Fruit fly (Drosophila melanogaster) whole organism, embryonic: ENCODE measurements around the gene salm.

ENCODE experiments used
- CG10147 ChIP-seq: fragments of 200-800 bp; sonication (Bioruptor generic); optimal IDR thresholded peaks from 2 replicates; lab custom pipeline; 2019; ENCODE audit warnings: missing biosample characterization, mild to moderate bottlenecking, missing genetic modification characterization, moderate library complexity
- CG10274 ChIP-seq: fragments of 200-800 bp; sonication (Bioruptor generic); optimal IDR thresholded peaks from 3 replicates; lab custom pipeline; 2017; ENCODE audit warnings: missing biosample characterization, mild to moderate bottlenecking, missing genetic modification characterization
- CG10321 ChIP-seq: fragments of 200-800 bp; sonication (Bioruptor generic); IDR thresholded peaks from 2 replicates; pipeline ENCODE4 v1.3.6; 2022; ENCODE audit warnings: missing biosample characterization, missing genetic modification characterization
- CG10654 ChIP-seq: fragments of 200-800 bp; sonication (Bioruptor generic); optimal IDR thresholded peaks from 2 replicates; lab custom pipeline; 2016; ENCODE audit warnings: missing biosample characterization, missing genetic modification characterization
- CG12071 ChIP-seq: fragments of 200-800 bp; sonication (Bioruptor generic); optimal IDR thresholded peaks from 3 replicates; lab custom pipeline; 2018; ENCODE audit warnings: missing biosample characterization, mild to moderate bottlenecking, missing genetic modification characterization
- CG14860 ChIP-seq: fragments of 200-800 bp; sonication (Bioruptor generic); IDR thresholded peaks from 3 replicates; pipeline ENCODE4 v1.3.6; 2022; ENCODE audit warnings: missing biosample characterization, missing genetic modification characterization; ENCODE audit not compliant: partially characterized antibody
- CG15073 ChIP-seq: fragments of 200-800 bp; sonication (Bioruptor generic); optimal IDR thresholded peaks from 2 replicates; lab custom pipeline; 2016; ENCODE audit warnings: missing biosample characterization, missing genetic modification characterization
- CG17328 ChIP-seq: fragments of 200-800 bp; sonication (Bioruptor generic); IDR thresholded peaks from 2 replicates; pipeline ENCODE4 v1.3.6; 2022; ENCODE audit warnings: missing biosample characterization, missing genetic modification characterization
- CG2120 ChIP-seq: fragments of 200-800 bp; sonication (Bioruptor generic); optimal IDR thresholded peaks from 3 replicates; lab custom pipeline; 2016; ENCODE audit warnings: missing biosample characterization, missing genetic modification characterization
- CG2199 ChIP-seq: fragments of 200-800 bp; sonication (Bioruptor generic); IDR thresholded peaks from 3 replicates; pipeline ENCODE4 v1.3.6; 2022; ENCODE audit warnings: missing biosample characterization, missing genetic modification characterization
- CG2889 ChIP-seq: fragments of 200-800 bp; sonication (Bioruptor generic); IDR thresholded peaks from 3 replicates; pipeline ENCODE4 v1.3.6; 2022; ENCODE audit warnings: missing biosample characterization, missing genetic modification characterization
- CG30020 ChIP-seq: fragments of 200-800 bp; optimal IDR thresholded peaks from 2 replicates; lab custom pipeline; 2019; ENCODE audit warnings: missing biosample characterization, mild to moderate bottlenecking, missing genetic modification characterization, moderate library complexity
- CG31224 ChIP-seq: fragments of 200-800 bp; sonication (Bioruptor generic); IDR thresholded peaks from 2 replicates; pipeline ENCODE4 v1.3.6; 2022; ENCODE audit warnings: missing biosample characterization, missing genetic modification characterization
- CG31388 ChIP-seq: fragments of 200-800 bp; sonication (Bioruptor generic); optimal IDR thresholded peaks from 2 replicates; lab custom pipeline; 2016; ENCODE audit warnings: missing biosample characterization, missing genetic modification characterization
- CG32532 ChIP-seq: fragments of 200-800 bp; sonication (Bioruptor generic); IDR thresholded peaks from 2 replicates; pipeline ENCODE4 v1.3.6; 2022; ENCODE audit warnings: missing biosample characterization, missing genetic modification characterization
- CG4328 ChIP-seq: fragments of 200-800 bp; sonication (Bioruptor generic); optimal IDR thresholded peaks from 3 replicates; lab custom pipeline; 2017; ENCODE audit warnings: missing biosample characterization, missing genetic modification reagents, missing genetic modification characterization
- CG5180 ChIP-seq: fragments of 200-800 bp; sonication (Bioruptor generic); optimal IDR thresholded peaks from 3 replicates; lab custom pipeline; 2017; ENCODE audit warnings: missing biosample characterization, missing genetic modification characterization, mild to moderate bottlenecking, moderate library complexity, missing genetic modification reagents
- CG6272 ChIP-seq: fragments of 200-800 bp; sonication (Bioruptor generic); IDR thresholded peaks from 2 replicates; pipeline ENCODE4 v1.3.6; 2022; ENCODE audit warnings: missing biosample characterization, missing genetic modification characterization
- CG7786 ChIP-seq: fragments of 200-800 bp; sonication (Bioruptor generic); optimal IDR thresholded peaks from 2 replicates; lab custom pipeline; 2016; ENCODE audit warnings: missing biosample characterization, missing genetic modification characterization
- D19A ChIP-seq: fragments of 200-800 bp; optimal IDR thresholded peaks from 3 replicates; lab custom pipeline; 2019; ENCODE audit warnings: missing biosample characterization, mild to moderate bottlenecking, missing genetic modification characterization, moderate library complexity
- Deaf1 ChIP-seq: fragments of 200-800 bp; optimal IDR thresholded peaks from 3 replicates; lab custom pipeline; 2019; ENCODE audit warnings: missing biosample characterization, mild to moderate bottlenecking, missing genetic modification characterization, moderate library complexity
- Drgx ChIP-seq: fragments of 200-800 bp; sonication (Bioruptor generic); IDR thresholded peaks from 2 replicates; pipeline ENCODE4 v1.3.6; 2022; ENCODE audit warnings: missing biosample characterization, missing genetic modification characterization
- Hey ChIP-seq: fragments of 200-800 bp; sonication (Bioruptor generic); optimal IDR thresholded peaks from 3 replicates; lab custom pipeline; 2018; ENCODE audit warnings: missing biosample characterization, mild to moderate bottlenecking, missing genetic modification characterization
- Hsf ChIP-seq: fragments of 200-800 bp; sonication (Bioruptor generic); optimal IDR thresholded peaks from 3 replicates; lab custom pipeline; 2016; ENCODE audit warnings: missing biosample characterization, missing genetic modification characterization
- MBD-R2 ChIP-seq: fragments of 200-800 bp; sonication (Bioruptor generic); IDR thresholded peaks from 2 replicates; pipeline ENCODE4 v1.3.6; 2022; ENCODE audit warnings: missing biosample characterization, missing genetic modification characterization
- MESR4 ChIP-seq: fragments of 200-800 bp; sonication (Bioruptor generic); optimal IDR thresholded peaks from 2 replicates; lab custom pipeline; 2018; ENCODE audit warnings: missing biosample characterization, mild to moderate bottlenecking, missing genetic modification characterization, moderate library complexity
- Max ChIP-seq: fragments of 200-800 bp; sonication (Bioruptor generic); optimal IDR thresholded peaks from 2 replicates; lab custom pipeline; 2016; ENCODE audit warnings: missing biosample characterization, mild to moderate bottlenecking, missing genetic modification characterization
- NK7.1 ChIP-seq: fragments of 200-800 bp; sonication (Bioruptor generic); optimal IDR thresholded peaks from 3 replicates; lab custom pipeline; 2016; ENCODE audit warnings: missing biosample characterization, missing genetic modification characterization
- Neu2 ChIP-seq: fragments of 200-800 bp; sonication (Bioruptor generic); optimal IDR thresholded peaks from 3 replicates; lab custom pipeline; 2016; ENCODE audit warnings: missing biosample characterization, missing genetic modification characterization, borderline replicate concordance
- Oaz ChIP-seq: fragments of 200-800 bp; sonication (Bioruptor generic); IDR thresholded peaks from 2 replicates; pipeline ENCODE4 v1.3.6; 2022; ENCODE audit warnings: missing biosample characterization, missing genetic modification characterization
- abd-A ChIP-seq: fragments of 200-800 bp; sonication (Bioruptor generic); optimal IDR thresholded peaks from 3 replicates; lab custom pipeline; 2019; ENCODE audit warnings: missing biosample characterization, mild to moderate bottlenecking, missing genetic modification characterization, moderate library complexity
- bcd ChIP-seq: fragments of 200-800 bp; sonication (Bioruptor generic); optimal IDR thresholded peaks from 2 replicates; lab custom pipeline; 2017; ENCODE audit warnings: missing biosample characterization, mild to moderate bottlenecking, missing genetic modification characterization
- cato ChIP-seq: fragments of 200-800 bp; sonication (Bioruptor generic); optimal IDR thresholded peaks from 2 replicates; lab custom pipeline; 2016; ENCODE audit warnings: missing biosample characterization, missing genetic modification characterization, borderline replicate concordance
- chif ChIP-seq, 2 experiments: fragments of 200-800 bp; sonication (Bioruptor generic); optimal IDR thresholded peaks; 3 replicates each; lab custom pipeline; 2016; ENCODE audit warnings: missing biosample characterization in 2 of 2, missing genetic modification characterization in 2 of 2
- disco-r ChIP-seq: fragments of 200-800 bp; sonication (Bioruptor generic); optimal IDR thresholded peaks from 2 replicates; lab custom pipeline; 2016; ENCODE audit warnings: missing biosample characterization, missing genetic modification characterization
- gce ChIP-seq: fragments of 200-800 bp; sonication (Bioruptor generic); IDR thresholded peaks from 3 replicates; pipeline ENCODE4 v1.3.6; 2022; ENCODE audit warnings: missing biosample characterization, missing genetic modification characterization
- grau ChIP-seq: fragments of 200-800 bp; optimal IDR thresholded peaks from 3 replicates; lab custom pipeline; 2019; ENCODE audit warnings: missing biosample characterization, mild to moderate bottlenecking, missing genetic modification characterization, moderate library complexity
- gsb-n ChIP-seq: fragments of 200-800 bp; sonication (Bioruptor generic); optimal IDR thresholded peaks from 3 replicates; lab custom pipeline; 2018; ENCODE audit warnings: missing biosample characterization, mild to moderate bottlenecking, missing genetic modification characterization
- hkb ChIP-seq, 2 experiments: fragments of 200-800 bp in 1 of 2; fragments of >200 bp in 1 of 2; sonication (Bioruptor generic) in 1 of 2; IDR thresholded peaks in 1 of 2; optimal IDR thresholded peaks in 1 of 2; 2 replicates each; pipeline versions ENCODE4 v1.3.6 to Lab custom; 2017 to 2022; ENCODE audit warnings: missing biosample characterization in 1 of 2, missing genetic modification characterization in 1 of 2
- inv ChIP-seq: fragments of 200-800 bp; sonication (Bioruptor generic); IDR thresholded peaks from 2 replicates; pipeline ENCODE4 v1.3.6; 2022; ENCODE audit warnings: missing biosample characterization, missing genetic modification characterization; ENCODE audit not compliant: partially characterized antibody
- kni ChIP-seq: fragments of 200-800 bp; sonication (Bioruptor generic); optimal IDR thresholded peaks from 3 replicates; lab custom pipeline; 2017; ENCODE audit warnings: mild to moderate bottlenecking, missing biosample characterization, missing genetic modification reagents, missing genetic modification characterization
- mirr ChIP-seq: fragments of 200-800 bp; sonication (Bioruptor generic); optimal IDR thresholded peaks from 3 replicates; lab custom pipeline; 2018; ENCODE audit warnings: missing biosample characterization, mild to moderate bottlenecking, missing genetic modification characterization
- nerfin-1 ChIP-seq: fragments of 200-800 bp; sonication (Bioruptor generic); optimal IDR thresholded peaks from 3 replicates; lab custom pipeline; 2019; ENCODE audit warnings: missing biosample characterization, mild to moderate bottlenecking, missing genetic modification characterization, moderate library complexity
- oc ChIP-seq: fragments of 200-800 bp; sonication (Bioruptor generic); optimal IDR thresholded peaks from 2 replicates; lab custom pipeline; 2018; ENCODE audit warnings: missing biosample characterization, mild to moderate bottlenecking, missing genetic modification characterization, moderate library complexity
- pros ChIP-seq: fragments of 200-800 bp; sonication (Bioruptor generic); optimal IDR thresholded peaks from 3 replicates; lab custom pipeline; 2019; ENCODE audit warnings: missing biosample characterization, mild to moderate bottlenecking, missing genetic modification characterization, moderate library complexity
- sens ChIP-seq: fragments of 200-800 bp; sonication (Bioruptor generic); peaks from one replicate; lab custom pipeline; 2016; ENCODE audit warnings: missing biosample characterization, missing genetic modification characterization
- shn ChIP-seq: fragments of 200-800 bp; sonication (Bioruptor generic); optimal IDR thresholded peaks from 3 replicates; lab custom pipeline; 2016; ENCODE audit warnings: missing biosample characterization, missing genetic modification characterization
- slbo ChIP-seq: fragments of 200-800 bp; sonication (Bioruptor generic); IDR thresholded peaks from 2 replicates; pipeline ENCODE4 v1.3.6; 2022; ENCODE audit warnings: missing biosample characterization, missing genetic modification characterization
- wor ChIP-seq: fragments of 200-800 bp; sonication (Bioruptor generic); IDR thresholded peaks from 2 replicates; pipeline ENCODE4 v1.3.6; 2022; ENCODE audit warnings: missing biosample characterization, missing genetic modification characterization
- yki ChIP-seq: fragments of >200 bp; optimal IDR thresholded peaks from 3 replicates; lab custom pipeline; 2018
- z ChIP-seq: fragments of 200-800 bp; sonication (Bioruptor generic); IDR thresholded peaks from 3 replicates; pipeline ENCODE4 v1.3.6; 2022; ENCODE audit warnings: missing biosample characterization, missing genetic modification characterization

salm gene

DNA sequence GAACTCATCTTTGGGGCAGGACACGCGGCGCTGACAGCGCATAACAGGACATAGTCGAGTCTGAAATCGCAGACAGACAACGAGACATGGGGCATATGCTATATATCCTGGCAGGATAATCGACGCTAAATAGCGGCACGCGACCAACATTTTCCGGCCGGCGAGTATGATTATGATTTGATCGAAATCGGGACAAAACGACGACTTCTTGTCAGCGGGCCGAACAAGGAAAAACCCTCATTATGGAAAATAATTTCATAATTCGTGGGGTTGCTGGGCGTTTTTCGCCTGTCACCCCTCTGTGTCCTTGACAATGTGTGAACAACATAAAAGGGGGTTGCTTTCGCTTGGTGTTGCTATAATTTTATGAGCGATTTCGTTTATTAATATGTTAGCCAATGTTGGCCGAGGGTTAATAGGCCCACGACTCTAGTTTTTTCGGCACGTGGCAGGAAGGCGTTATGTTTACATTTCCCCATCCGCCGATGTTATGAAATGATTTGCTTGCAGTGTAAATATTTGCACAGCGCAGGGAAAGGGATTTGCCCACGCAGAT lies 11.3 kb upstream of the salm start:
- TF ChIP-seq Oaz (GFP tag; lab: Robert Waterston, UW) (no peak), gsb-n (peak; percentile 40), pros (GFP tag; lab: Kevin White, UChicago) (peak; percentile 60), gce (no peak), D19A (no peak), oc (tag; lab: Kevin White, UChicago) (peak; percentile 58), CG7786 (GFP tag; lab: Kevin White, UChicago) (no peak), hkb (optimal IDR thresholded peaks at IDR 0.05; lab: Kevin White, UChicago) (no peak), hkb (GFP tag; IDR thresholded peaks at IDR 0.05; lab: Robert Waterston, UW) (0 out of 2 replicates have a peak, but pooled peaks have one; percentile 8), cato (GFP tag; lab: Kevin White, UChicago) (no peak), CG10274 (no peak), CG10147 (GFP tag; lab: Kevin White, UChicago) (no peak), CG17328 (GFP tag; lab: Robert Waterston, UW) (no peak), CG31388 (GFP tag; lab: Kevin White, UChicago) (no peak), CG31224 (GFP tag; lab: Robert Waterston, UW) (no peak), Neu2 (GFP tag; lab: Kevin White, UChicago) (no peak), MESR4 (GFP tag; lab: Kevin White, UChicago) (no peak), CG14860 (GFP tag; lab: Robert Waterston, UW) (no peak), grau (tag; lab: Kevin White, UChicago) (no peak), mirr (GFP tag; lab: Kevin White, UChicago) (peak; percentile 28), CG4328 (GFP tag; lab: Kevin White, UChicago) (no peak), wor (GFP tag; lab: Robert Waterston, UW) (no peak), sens (GFP tag; lab: Kevin White, UChicago) (peak; percentile 62), CG15073 (no peak), CG32532 (GFP tag; lab: Robert Waterston, UW) (no peak), Hsf (GFP tag; lab: Kevin White, UChicago) (no peak), CG10654 (GFP tag; lab: Kevin White, UChicago) (no peak), CG10321 (GFP tag; lab: Robert Waterston, UW) (no peak), CG12071 (GFP tag; lab: Kevin White, UChicago) (no peak), Deaf1 (peak; percentile 18), bcd (no peak), CG2889 (GFP tag; lab: Robert Waterston, UW) (no peak), CG30020 (tag; lab: Kevin White, UChicago) (no peak), shn (GFP tag; lab: Kevin White, UChicago) (no peak), Drgx (no peak), yki (no peak), CG6272 (GFP tag; lab: Robert Waterston, UW) (no peak), inv (no peak), z (GFP tag; lab: Robert Waterston, UW) (no peak), CG2199 (no peak), Max (GFP tag; lab: Kevin White, UChicago) (no peak), CG5180 (GFP tag; lab: Kevin White, UChicago) (no peak), NK7.1 (no peak), chif (GFP tag; optimal IDR thresholded peaks at IDR 0.05; lab: Kevin White, UChicago) (no peak), abd-A (tag; lab: Kevin White, UChicago) (peak; percentile 60), Hey (tag; lab: Kevin White, UChicago) (peak; percentile 94), slbo (GFP tag; lab: Robert Waterston, UW) (no peak), disco-r (GFP tag; lab: Kevin White, UChicago) (no peak), CG2120 (GFP tag; lab: Kevin White, UChicago) (no peak), MBD-R2 (GFP tag; lab: Robert Waterston, UW) (0 out of 2 replicates have a peak, but pooled peaks have one; percentile 15), kni (GFP tag; lab: Kevin White, UChicago) (no peak), nerfin-1 (tag; lab: Kevin White, UChicago) (peak; percentile 43)
